Worm (Caenorhabditis elegans): ENCODE results near the gene dpy-27.

- TF ChIP-seq pha-2 (tag; optimal IDR thresholded peaks at IDR 0.05) (no peak), pag-3 (tag; optimal IDR thresholded peaks at IDR 0.05; ENCODE audit: borderline replicate concordance) (no peak), unc-3 (GFP tag; conservative IDR thresholded peaks at IDR 0.05) (no peak), unc-3 (tag; optimal IDR thresholded peaks at IDR 0.05) (no peak), che-1 (tag; optimal IDR thresholded peaks at IDR 0.05) (no peak), pha-4 (tag; optimal IDR thresholded peaks at IDR 0.05) (no peak), elt-2 (tag; optimal IDR thresholded peaks at IDR 0.05) (no peak), pqm-1 (tag; optimal IDR thresholded peaks at IDR 0.05) (no peak), sox-4 (tag; optimal IDR thresholded peaks at IDR 0.05) (no peak), unc-86 (tag; optimal IDR thresholded peaks at IDR 0.05) (no peak), C38D4.7 (GFP tag; optimal IDR thresholded peaks at IDR 0.05) (no peak), nfya-1 (tag; optimal IDR thresholded peaks at IDR 0.05) (no peak), ama-1 (optimal IDR thresholded peaks at IDR 0.05) (no peak)
Observed at ce11 chrIII:3863814-3864507, 44.5 kb upstream of the dpy-27 start, which contains the start of gene acs-19.
